Worm (Caenorhabditis elegans): ENCODE measurements around the gene valv-1.
A peak's percentile ranks its signal among the peaks of the same experiment; 100 is the strongest.

ce11 chrIV:7487554-7488456 is 42.7 kb upstream of the valv-1 start, which contains the start of the genes his-60 and his-59:
- TF ChIP-seq dao-5 (tag; optimal IDR thresholded peaks at IDR 0.05): peak; percentile 12
- no peak for TF ChIP-seq him-1 (tag; optimal IDR thresholded peaks at IDR 0.05)
- no peak for TF ChIP-seq W03F9.2 (tag; optimal IDR thresholded peaks at IDR 0.05)

All from whole organism, L4/young adult.